Fruit fly (Drosophila melanogaster) whole organism, adult: Measurements from ENCODE around the gene CG43407.

ENCODE experiments used
- CG11617 ChIP-seq: fragments of 200-800 bp; sonication (Bioruptor generic); optimal IDR thresholded peaks from 2 replicates; lab custom pipeline; 2017; ENCODE audit warnings: mild to moderate bottlenecking, missing biosample characterization, missing genetic modification reagents, missing genetic modification characterization
- CG12768 ChIP-seq: fragments of 200-800 bp; sonication (Bioruptor generic); optimal IDR thresholded peaks from 2 replicates; lab custom pipeline; 2017; ENCODE audit warnings: missing biosample characterization, missing genetic modification characterization, mild to moderate bottlenecking, moderate library complexity, missing genetic modification reagents
- CG14711 ChIP-seq: fragments of 200-800 bp; sonication (Bioruptor generic); optimal IDR thresholded peaks from 2 replicates; lab custom pipeline; 2018; ENCODE audit warnings: missing biosample characterization, mild to moderate bottlenecking, missing genetic modification characterization, moderate library complexity
- CG1620 ChIP-seq: fragments of 200-800 bp; sonication (Bioruptor generic); optimal IDR thresholded peaks from 2 replicates; lab custom pipeline; 2016; ENCODE audit warnings: missing biosample characterization, missing genetic modification characterization
- CG33017 ChIP-seq: fragments of 200-800 bp; sonication (Bioruptor generic); optimal IDR thresholded peaks from 2 replicates; lab custom pipeline; 2018; ENCODE audit warnings: missing biosample characterization, mild to moderate bottlenecking, missing genetic modification characterization, moderate library complexity
- CG5204 ChIP-seq: fragments of 200-800 bp; sonication (Bioruptor generic); optimal IDR thresholded peaks from 2 replicates; lab custom pipeline; 2016; ENCODE audit warnings: missing biosample characterization, missing genetic modification characterization
- CG7045 ChIP-seq: fragments of 200-800 bp; sonication (Bioruptor generic); optimal IDR thresholded peaks from 2 replicates; lab custom pipeline; 2017; ENCODE audit warnings: missing biosample characterization, mild to moderate bottlenecking, missing genetic modification characterization
- CG7101 ChIP-seq: fragments of 200-800 bp; sonication (Bioruptor generic); optimal IDR thresholded peaks from 2 replicates; lab custom pipeline; 2018; ENCODE audit warnings: missing biosample characterization, mild to moderate bottlenecking, missing genetic modification characterization, moderate library complexity
- Clk ChIP-seq: fragments of 200-800 bp; sonication (Bioruptor generic); optimal IDR thresholded peaks from 2 replicates; lab custom pipeline; 2017; ENCODE audit warnings: missing biosample characterization, missing genetic modification characterization
- Crg-1 ChIP-seq: fragments of 200-800 bp; sonication (Bioruptor generic); optimal IDR thresholded peaks from 2 replicates; lab custom pipeline; 2016; ENCODE audit warnings: missing biosample characterization, missing genetic modification characterization
- Hr96 ChIP-seq: fragments of 200-800 bp; sonication (Bioruptor generic); optimal IDR thresholded peaks from 2 replicates; lab custom pipeline; 2016; ENCODE audit warnings: missing biosample characterization, missing genetic modification characterization
- Mnt ChIP-seq: fragments of 200-800 bp; sonication (Bioruptor generic); optimal IDR thresholded peaks from 2 replicates; lab custom pipeline; 2016; ENCODE audit warnings: missing biosample characterization, mild to moderate bottlenecking, missing genetic modification characterization
- bab1 ChIP-seq: fragments of 200-800 bp; sonication (Bioruptor generic); optimal IDR thresholded peaks from 3 replicates; lab custom pipeline; 2019; ENCODE audit warnings: missing biosample characterization, mild to moderate bottlenecking, missing genetic modification characterization, moderate library complexity
- cic ChIP-seq: fragments of 200-800 bp; sonication (Bioruptor generic); optimal IDR thresholded peaks from 2 replicates; lab custom pipeline; 2017; ENCODE audit warnings: missing biosample characterization, mild to moderate bottlenecking, missing genetic modification characterization, moderate library complexity
- cnc ChIP-seq, 2 experiments: fragments of >200 bp; optimal IDR thresholded peaks; 2 replicates each; lab custom pipeline; 2017
- kay ChIP-seq: fragments of 200-800 bp; sonication (Bioruptor generic); peaks from one replicate; lab custom pipeline; 2016; ENCODE audit warnings: missing biosample characterization, missing genetic modification characterization, borderline replicate concordance
- toe ChIP-seq: fragments of 200-800 bp; sonication (Bioruptor generic); optimal IDR thresholded peaks from 2 replicates; lab custom pipeline; 2016; ENCODE audit warnings: missing biosample characterization, missing genetic modification characterization

CG43407 gene

DNA sequence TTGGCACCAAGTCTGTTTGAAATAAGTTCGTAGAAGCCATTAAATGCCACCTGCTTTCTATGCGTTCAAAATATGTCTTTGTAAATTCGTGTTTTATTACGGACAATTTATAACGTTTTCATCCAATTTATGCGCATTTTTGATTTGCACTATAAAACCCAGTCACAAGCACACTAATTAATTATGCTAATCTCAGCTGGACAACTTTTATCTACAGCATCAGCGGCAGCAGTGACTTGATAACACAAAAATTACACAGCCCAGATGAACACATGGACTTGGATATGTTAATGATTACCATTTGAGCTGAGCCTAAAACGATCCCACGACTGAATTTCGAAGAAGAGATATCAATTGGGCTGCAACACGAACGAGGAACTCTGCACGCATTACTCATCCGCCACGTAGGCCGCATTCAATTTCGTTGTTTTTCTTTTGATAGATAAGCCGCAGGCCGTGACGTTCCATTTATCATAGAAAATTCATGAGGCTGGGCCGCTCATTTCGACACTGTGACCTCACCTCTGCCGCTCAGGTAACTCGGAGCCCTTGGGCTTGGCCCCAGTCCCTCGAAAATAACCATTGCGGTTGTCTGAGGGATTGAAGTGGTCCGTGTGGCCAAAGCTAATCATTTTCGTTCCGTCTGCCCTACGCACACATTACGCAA is 40.0 kb downstream of the CG43407 start:
- TF ChIP-seq CG33017 (tag; lab: Kevin White, UChicago), result no peak
- TF ChIP-seq Mnt (GFP tag; lab: Kevin White, UChicago), result no peak

DNA sequence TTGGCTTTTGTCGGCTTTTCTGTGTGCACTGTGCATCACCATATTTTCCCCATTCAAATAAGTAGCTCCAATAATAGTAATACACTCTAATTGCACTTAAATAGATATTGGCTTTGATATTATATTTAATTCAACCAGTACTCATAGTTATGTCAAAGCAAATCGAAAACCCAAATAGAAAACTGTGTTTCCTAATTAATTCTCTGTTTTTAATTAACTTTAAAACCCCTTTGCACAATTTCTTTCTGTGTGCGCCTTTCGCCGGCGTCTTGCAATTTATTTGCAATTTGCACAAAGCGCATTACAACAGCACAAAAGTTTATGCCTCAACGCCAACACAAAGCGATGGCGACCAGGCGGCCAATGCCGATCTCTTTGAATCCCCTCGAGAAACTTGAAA is 42.0 kb downstream of the CG43407 start:
- TF ChIP-seq Clk (GFP tag; lab: Kevin White, UChicago) (no peak), bab1 (GFP tag; lab: Kevin White, UChicago) (no peak), cnc (optimal IDR thresholded peaks at IDR 0.05; lab: Kevin White, UChicago) (no peak), Mnt (GFP tag; lab: Kevin White, UChicago) (no peak), CG14711 (tag; lab: Kevin White, UChicago) (no peak), Crg-1 (GFP tag; lab: Kevin White, UChicago) (no peak), toe (no peak), Hr96 (GFP tag; lab: Kevin White, UChicago) (no peak), CG11617 (no peak), kay (GFP tag; lab: Kevin White, UChicago) (no peak), CG12768 (GFP tag; lab: Kevin White, UChicago) (no peak), CG7045 (GFP tag; lab: Kevin White, UChicago) (no peak), CG5204 (GFP tag; lab: Kevin White, UChicago) (no peak)

DNA sequence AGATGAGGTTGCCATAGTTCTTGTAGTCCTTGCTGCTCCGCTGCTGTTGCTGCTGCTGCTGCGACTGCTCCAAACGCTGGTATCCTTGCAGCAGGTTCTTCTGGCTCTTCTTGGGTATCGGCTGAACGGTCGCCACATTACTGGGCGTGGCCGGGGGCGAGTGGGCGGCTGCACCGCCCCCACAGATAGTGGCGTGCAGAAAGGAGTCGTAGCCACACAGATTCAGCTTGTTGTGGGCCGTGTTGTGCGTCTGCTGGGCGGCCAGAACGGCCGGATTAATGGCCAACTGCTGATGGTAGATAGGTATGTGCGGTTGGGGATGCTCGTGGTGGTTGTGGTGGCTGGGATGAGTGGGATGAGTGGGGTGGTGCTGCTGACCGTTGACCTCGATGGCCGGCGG is 47.8 kb downstream of the CG43407 start:
- TF ChIP-seq CG1620 (GFP tag; lab: Kevin White, UChicago) (no peak), CG7045 (GFP tag; lab: Kevin White, UChicago) (no peak), CG7101 (tag; lab: Kevin White, UChicago) (no peak), CG12768 (GFP tag; lab: Kevin White, UChicago) (no peak), toe (no peak), cic (GFP tag; lab: Kevin White, UChicago) (no peak), CG5204 (GFP tag; lab: Kevin White, UChicago) (no peak), bab1 (GFP tag; lab: Kevin White, UChicago) (no peak), CG14711 (tag; lab: Kevin White, UChicago) (no peak)

DNA sequence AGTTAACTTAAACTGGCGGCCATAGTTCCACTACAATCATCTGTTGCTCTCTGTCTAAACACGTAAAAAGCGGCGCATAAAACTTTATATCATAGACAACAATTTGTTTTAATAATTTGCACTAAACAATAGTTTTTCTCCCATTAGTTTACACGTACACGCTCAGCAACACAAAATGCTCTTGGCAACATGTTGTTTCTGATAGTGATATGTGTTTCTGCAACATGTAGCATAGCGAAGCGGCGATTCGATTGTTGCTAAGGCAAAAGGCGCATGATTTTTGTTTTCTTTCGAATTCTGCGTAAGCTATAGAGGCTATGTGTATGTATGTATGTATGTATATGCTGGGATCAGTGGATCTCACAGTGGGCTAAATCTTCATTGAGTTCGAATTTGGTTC is 49.1 kb downstream of the CG43407 start:
- TF ChIP-seq CG11617, result no peak
- no peak for TF ChIP-seq CG5204 (GFP tag; lab: Kevin White, UChicago)
- TF ChIP-seq CG33017 (tag; lab: Kevin White, UChicago), result no peak
- no peak for TF ChIP-seq cnc (optimal IDR thresholded peaks at IDR 0.05; lab: Kevin White, UChicago)
- no peak for TF ChIP-seq CG7045 (GFP tag; lab: Kevin White, UChicago)

DNA sequence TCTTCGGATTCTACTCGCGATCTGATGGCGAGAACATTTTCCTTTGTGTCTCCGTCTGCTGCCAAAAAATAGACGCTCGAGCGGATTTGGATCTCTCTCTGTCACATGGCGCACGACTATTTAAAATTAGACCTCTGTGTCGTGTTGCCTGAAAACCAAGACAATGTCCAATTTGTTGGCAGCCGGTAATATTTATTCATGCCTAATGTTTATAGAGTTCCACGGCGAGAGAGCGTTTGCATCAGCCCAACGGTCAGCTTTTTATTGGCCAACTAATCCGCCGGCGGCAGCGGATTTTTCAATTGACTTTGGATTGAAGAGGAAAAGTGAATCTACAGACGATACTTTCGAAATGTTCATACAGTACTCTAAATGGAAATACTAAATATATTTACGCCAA is 50.0 kb downstream of the CG43407 start, which contains the start of gene SmydA-2:
Gene SmydA-2 (minus strand): TSS at position 33 of the 400 bp plus-strand sequence.
- TF ChIP-seq CG33017 (tag; lab: Kevin White, UChicago), result no peak
- peak; percentile 6 for TF ChIP-seq kay (GFP tag; lab: Kevin White, UChicago)
- no peak for TF ChIP-seq CG14711 (tag; lab: Kevin White, UChicago)
- TF ChIP-seq CG11617, result no peak
- no peak for TF ChIP-seq CG7045 (GFP tag; lab: Kevin White, UChicago)
- no peak for TF ChIP-seq bab1 (GFP tag; lab: Kevin White, UChicago)
- no peak for TF ChIP-seq CG12768 (GFP tag; lab: Kevin White, UChicago)
